Worm (Caenorhabditis elegans) whole organism, L3 larva: ENCODE data around the gene W01C9.2.

Experiments
- egl-5 ChIP-seq: fragments of 150-350 bp; optimal IDR thresholded peaks from 2 replicates; lab custom pipeline; 2017; ENCODE audit warnings: missing biosample characterization, missing genetic modification reagents, missing genetic modification characterization, inconsistent platforms
- elt-3 ChIP-seq, 3 experiments: fragments of 150-350 bp in 1 of 3; sonication (generic microtip) in 2 of 3; optimal IDR thresholded peaks; 2 replicates in 2 of 3; 4 replicates in 1 of 3; lab custom pipeline; 2014 to 2017; ENCODE audit warnings: missing biosample characterization in 3 of 3, missing genetic modification characterization in 3 of 3
- nhr-237 ChIP-seq: fragments of 150-350 bp; optimal IDR thresholded peaks from 2 replicates; lab custom pipeline; 2014; ENCODE audit warnings: missing biosample characterization, missing genetic modification characterization
- tbx-2 ChIP-seq: sonication (generic microtip); optimal IDR thresholded peaks from 2 replicates; lab custom pipeline; 2016; ENCODE audit warnings: mild to moderate bottlenecking, missing genetic modification characterization, missing compliant biosample characterization
- unc-39 ChIP-seq: sonication (generic microtip); optimal IDR thresholded peaks from 4 replicates; lab custom pipeline; 2017; ENCODE audit warnings: missing biosample characterization, missing genetic modification characterization

- TF ChIP-seq tbx-2 (tag; lab: Kevin White, UChicago) (no peak), egl-5 (tag; lab: Kevin White, UChicago) (no peak), nhr-237 (no peak), unc-39 (tag; lab: Kevin White, UChicago) (no peak), elt-3 (tag; optimal IDR thresholded peaks at IDR 0.05; lab: Kevin White, UChicago) (no peak)
Measured at ce11 chrII:8566806-8567266, 30.7 kb downstream of the W01C9.2 start, which contains the start of gene F54C9.3.
